Worm (Caenorhabditis elegans) whole organism, midembryonic: ENCODE measurements around the gene F40F8.11.

Source experiments
- cog-1 ChIP-seq: sonication (generic microtip); optimal IDR thresholded peaks from 2 replicates; lab custom pipeline; 2016; ENCODE audit warnings: missing genetic modification characterization, missing compliant biosample characterization
- tab-1 ChIP-seq: fragments of 200-800 bp; sonication (Bioruptor generic); IDR thresholded peaks from 2 replicates; pipeline ENCODE4 v1.3.6; 2022; ENCODE audit warnings: missing genetic modification characterization, missing compliant biosample characterization
- ztf-23 ChIP-seq: fragments of 200-800 bp; sonication (Bioruptor generic); IDR thresholded peaks from 2 replicates; pipeline ENCODE4 v1.3.6; 2022; ENCODE audit warnings: missing genetic modification reagents, missing genetic modification characterization, missing compliant biosample characterization
- ztf-29 ChIP-seq: fragments of 200-800 bp; sonication (Bioruptor generic); IDR thresholded peaks from 2 replicates; pipeline ENCODE4 v1.3.6; 2022; ENCODE audit warnings: missing genetic modification reagents, missing genetic modification characterization, missing compliant biosample characterization

ce11 chrII:11086770-11087169, 45.6 kb downstream of the F40F8.11 start:
- TF ChIP-seq ztf-29 (no peak), tab-1 (GFP tag; lab: Robert Waterston, UW) (no peak), ztf-23 (GFP tag; lab: Robert Waterston, UW) (no peak), cog-1 (no peak)
